Worm (Caenorhabditis elegans) whole organism, L3 larva: Measurements from ENCODE around the gene F36G9.3.

Source experiments
- R02D3.7 ChIP-seq: fragments of 150-350 bp; optimal IDR thresholded peaks from 2 replicates; lab custom pipeline; 2014; ENCODE audit warnings: missing biosample characterization, missing genetic modification characterization
- daf-12 ChIP-seq: fragments of 150-350 bp; optimal IDR thresholded peaks from 2 replicates; lab custom pipeline; 2014; ENCODE audit warnings: missing biosample characterization, missing genetic modification reagents, missing genetic modification characterization
- nhr-23 ChIP-seq: fragments of 150-350 bp; optimal IDR thresholded peaks from 2 replicates; lab custom pipeline; 2014; ENCODE audit warnings: missing biosample characterization, missing genetic modification reagents, missing genetic modification characterization
- nhr-77 ChIP-seq: fragments of 150-350 bp; optimal IDR thresholded peaks from 2 replicates; lab custom pipeline; 2014; ENCODE audit warnings: missing biosample characterization, missing genetic modification characterization
- snpc-4 ChIP-seq: fragments of 150-350 bp; optimal IDR thresholded peaks from 2 replicates; lab custom pipeline; 2014; ENCODE audit warnings: missing biosample characterization, missing genetic modification characterization
- zag-1 ChIP-seq: fragments of 150-350 bp; optimal IDR thresholded peaks from 2 replicates; lab custom pipeline; 2014; ENCODE audit warnings: missing biosample characterization, missing genetic modification characterization
- ztf-4 ChIP-seq: fragments of 150-350 bp; optimal IDR thresholded peaks from 2 replicates; lab custom pipeline; 2014; ENCODE audit warnings: missing biosample characterization, missing genetic modification characterization

- no peak for TF ChIP-seq nhr-77 (tag; lab: Kevin White, UChicago)
- TF ChIP-seq snpc-4 (tag; lab: Kevin White, UChicago), result no peak
- TF ChIP-seq zag-1 (tag; lab: Kevin White, UChicago), result no peak
- no peak for TF ChIP-seq R02D3.7
- TF ChIP-seq ztf-4 (tag; lab: Kevin White, UChicago), result no peak
- TF ChIP-seq nhr-23 (tag; lab: Kevin White, UChicago), result no peak
- TF ChIP-seq daf-12 (tag; lab: Kevin White, UChicago), result no peak
Measured at ce11 chrV:15922979-15923378, 34.2 kb upstream of the F36G9.3 start, which contains the start of gene F35E8.13.
